Fruit fly (Drosophila melanogaster) whole organism, prepupa: ENCODE results near the gene dos.
A peak's percentile ranks its signal among the peaks of the same experiment; 100 is the strongest.

Experiments
- Blimp-1 ChIP-seq: fragments of 200-800 bp; sonication (Bioruptor generic); optimal IDR thresholded peaks from 3 replicates; lab custom pipeline; 2017; ENCODE audit warnings: missing biosample characterization, missing genetic modification characterization, mild to moderate bottlenecking, moderate library complexity, missing genetic modification reagents
- CG10631 ChIP-seq: fragments of 200-800 bp; sonication (Bioruptor generic); optimal IDR thresholded peaks from 2 replicates; lab custom pipeline; 2016; ENCODE audit warnings: missing biosample characterization, missing genetic modification characterization
- CG10669 ChIP-seq: fragments of 200-800 bp; sonication (Bioruptor generic); optimal IDR thresholded peaks from 3 replicates; lab custom pipeline; 2018; ENCODE audit warnings: missing biosample characterization, mild to moderate bottlenecking, missing genetic modification characterization, moderate library complexity
- CG11294 ChIP-seq: fragments of 200-800 bp; sonication (Bioruptor generic); IDR thresholded peaks from 2 replicates; pipeline ENCODE4 v1.3.6; 2022; ENCODE audit warnings: missing biosample characterization, missing genetic modification characterization
- CG11762 ChIP-seq: fragments of 200-800 bp; sonication (Bioruptor generic); optimal IDR thresholded peaks from 3 replicates; lab custom pipeline; 2016; ENCODE audit warnings: missing biosample characterization, missing genetic modification characterization; ENCODE audit not compliant: insufficient read depth
- CG11902 ChIP-seq: fragments of 200-800 bp; sonication (Bioruptor generic); optimal IDR thresholded peaks from 3 replicates; lab custom pipeline; 2016; ENCODE audit warnings: missing biosample characterization, missing genetic modification characterization
- CG15336 ChIP-seq: fragments of 200-800 bp; sonication (Bioruptor generic); IDR thresholded peaks from 2 replicates; pipeline ENCODE4 v1.3.6; 2022; ENCODE audit warnings: missing biosample characterization, missing genetic modification characterization
- CG1621 ChIP-seq: fragments of 200-800 bp; sonication (Bioruptor generic); optimal IDR thresholded peaks from 3 replicates; lab custom pipeline; 2018; ENCODE audit warnings: missing biosample characterization, mild to moderate bottlenecking, missing genetic modification characterization
- CG3032 ChIP-seq: fragments of 200-800 bp; optimal IDR thresholded peaks from 2 replicates; lab custom pipeline; 2019; ENCODE audit warnings: missing biosample characterization, mild to moderate bottlenecking, missing genetic modification characterization, moderate library complexity
- CG31627 ChIP-seq: fragments of 200-800 bp; sonication (Bioruptor generic); optimal IDR thresholded peaks from 3 replicates; lab custom pipeline; 2016; ENCODE audit warnings: missing biosample characterization, missing genetic modification characterization
- CG32006 ChIP-seq: fragments of 200-800 bp; sonication (Bioruptor generic); optimal IDR thresholded peaks from 3 replicates; lab custom pipeline; 2017; ENCODE audit warnings: missing biosample characterization, mild to moderate bottlenecking, missing genetic modification characterization
- CG3919 ChIP-seq: fragments of 200-800 bp; sonication (Bioruptor generic); optimal IDR thresholded peaks from 3 replicates; lab custom pipeline; 2016; ENCODE audit warnings: missing biosample characterization, missing genetic modification characterization
- CG4318 ChIP-seq: fragments of 200-800 bp; sonication (Bioruptor generic); optimal IDR thresholded peaks from 3 replicates; lab custom pipeline; 2017; ENCODE audit warnings: missing biosample characterization, mild to moderate bottlenecking, missing genetic modification characterization
- CG6276 ChIP-seq: fragments of 200-800 bp; sonication (Bioruptor generic); optimal IDR thresholded peaks from 2 replicates; lab custom pipeline; 2017; ENCODE audit warnings: missing biosample characterization, mild to moderate bottlenecking, missing genetic modification characterization
- CG6792 ChIP-seq: fragments of 200-800 bp; sonication (Bioruptor generic); optimal IDR thresholded peaks from 3 replicates; lab custom pipeline; 2016; ENCODE audit warnings: missing biosample characterization, missing genetic modification characterization
- CG6808 ChIP-seq: fragments of 200-800 bp; sonication (Bioruptor generic); optimal IDR thresholded peaks from 3 replicates; lab custom pipeline; 2017; ENCODE audit warnings: missing biosample characterization, missing genetic modification characterization, mild to moderate bottlenecking, moderate library complexity, missing genetic modification reagents
- CG6854 ChIP-seq: fragments of 200-800 bp; sonication (Bioruptor generic); optimal IDR thresholded peaks from 2 replicates; lab custom pipeline; 2017; ENCODE audit warnings: missing biosample characterization, mild to moderate bottlenecking, missing genetic modification characterization
- CG7368 ChIP-seq: fragments of 200-800 bp; sonication (Bioruptor generic); optimal IDR thresholded peaks from 3 replicates; lab custom pipeline; 2016; ENCODE audit warnings: missing biosample characterization, missing genetic modification characterization
- CG8119 ChIP-seq: fragments of 200-800 bp; sonication (Bioruptor generic); IDR thresholded peaks from 3 replicates; pipeline ENCODE4 v1.3.6; 2022; ENCODE audit warnings: missing biosample characterization, missing genetic modification characterization
- CG8319 ChIP-seq: fragments of 200-800 bp; sonication (Bioruptor generic); optimal IDR thresholded peaks from 3 replicates; lab custom pipeline; 2016; ENCODE audit warnings: missing biosample characterization, missing genetic modification characterization
- CG8632 ChIP-seq: fragments of 200-800 bp; sonication (Bioruptor generic); optimal IDR thresholded peaks from 3 replicates; lab custom pipeline; 2016; ENCODE audit warnings: missing biosample characterization, missing genetic modification characterization
- CG9139 ChIP-seq: fragments of 200-800 bp; sonication (Bioruptor generic); optimal IDR thresholded peaks from 3 replicates; lab custom pipeline; 2017; ENCODE audit warnings: missing biosample characterization, mild to moderate bottlenecking, missing genetic modification characterization
- Eip75B ChIP-seq: fragments of 200-800 bp; sonication (Bioruptor generic); optimal IDR thresholded peaks from 3 replicates; lab custom pipeline; 2016; ENCODE audit warnings: missing biosample characterization, missing genetic modification characterization
- Eip78C ChIP-seq: fragments of 200-800 bp; sonication (Bioruptor generic); peaks from one replicate; lab custom pipeline; 2016; ENCODE audit warnings: missing biosample characterization, missing genetic modification characterization
- Ets21C ChIP-seq: fragments of 200-800 bp; sonication (Bioruptor generic); optimal IDR thresholded peaks from 3 replicates; lab custom pipeline; 2016; ENCODE audit warnings: missing biosample characterization, missing genetic modification characterization
- Ets96B ChIP-seq: fragments of 200-800 bp; optimal IDR thresholded peaks from 2 replicates; lab custom pipeline; 2019; ENCODE audit warnings: missing biosample characterization, mild to moderate bottlenecking, missing genetic modification characterization, moderate library complexity
- Gug ChIP-seq: fragments of 200-800 bp; sonication (Bioruptor generic); IDR thresholded peaks from 2 replicates; pipeline ENCODE4 v1.3.6; 2022; ENCODE audit warnings: missing biosample characterization, missing genetic modification characterization
- Hr38 ChIP-seq: sonication (Bioruptor generic); optimal IDR thresholded peaks from 2 replicates; lab custom pipeline; 2016; ENCODE audit warnings: missing biosample characterization, missing genetic modification characterization
- Hr39 ChIP-seq: fragments of 200-800 bp; sonication (Bioruptor generic); optimal IDR thresholded peaks from 2 replicates; lab custom pipeline; 2016; ENCODE audit warnings: missing biosample characterization, missing genetic modification characterization
- Hr4 ChIP-seq: fragments of 200-800 bp; sonication (Bioruptor generic); optimal IDR thresholded peaks from 3 replicates; lab custom pipeline; 2016; ENCODE audit warnings: missing biosample characterization, missing genetic modification characterization
- Lpt ChIP-seq: fragments of 200-800 bp; sonication (Bioruptor generic); optimal IDR thresholded peaks from 3 replicates; lab custom pipeline; 2016; ENCODE audit warnings: missing biosample characterization, missing genetic modification characterization
- Met ChIP-seq: fragments of 200-800 bp; sonication (Bioruptor generic); optimal IDR thresholded peaks from 3 replicates; lab custom pipeline; 2016; ENCODE audit warnings: missing biosample characterization, missing genetic modification characterization
- Smox ChIP-seq: fragments of 200-800 bp; sonication (Bioruptor generic); optimal IDR thresholded peaks from 3 replicates; lab custom pipeline; 2016; ENCODE audit warnings: missing biosample characterization, missing genetic modification characterization
- Sox102F ChIP-seq: fragments of 200-800 bp; sonication (Bioruptor generic); optimal IDR thresholded peaks from 2 replicates; lab custom pipeline; 2016; ENCODE audit warnings: missing biosample characterization, mild to moderate bottlenecking, missing genetic modification characterization
- Sox14 ChIP-seq: fragments of 200-800 bp; sonication (Bioruptor generic); optimal IDR thresholded peaks from 3 replicates; lab custom pipeline; 2016; ENCODE audit warnings: missing biosample characterization, missing genetic modification characterization
- Sox15 ChIP-seq: fragments of 200-800 bp; sonication (Bioruptor generic); optimal IDR thresholded peaks from 3 replicates; lab custom pipeline; 2016; ENCODE audit warnings: missing biosample characterization, missing genetic modification characterization
- achi ChIP-seq: fragments of 200-800 bp; sonication (Bioruptor generic); optimal IDR thresholded peaks from 3 replicates; lab custom pipeline; 2016; ENCODE audit warnings: missing biosample characterization, missing genetic modification characterization
- acj6 ChIP-seq: fragments of 200-800 bp; sonication (Bioruptor generic); optimal IDR thresholded peaks from 3 replicates; lab custom pipeline; 2016; ENCODE audit warnings: missing biosample characterization, missing genetic modification characterization
- cyc ChIP-seq: fragments of 200-800 bp; sonication (Bioruptor generic); optimal IDR thresholded peaks from 3 replicates; lab custom pipeline; 2016; ENCODE audit warnings: missing biosample characterization, missing genetic modification characterization
- eg ChIP-seq: fragments of 200-800 bp; sonication (Bioruptor generic); IDR thresholded peaks from 3 replicates; pipeline ENCODE4 v1.3.6; 2022; ENCODE audit warnings: missing biosample characterization, missing genetic modification characterization
- esn ChIP-seq: fragments of 200-800 bp; sonication (Bioruptor generic); optimal IDR thresholded peaks from 2 replicates; lab custom pipeline; 2016; ENCODE audit warnings: missing biosample characterization, mild to moderate bottlenecking, missing genetic modification characterization, moderate library complexity
- fd59A ChIP-seq: fragments of 200-800 bp; sonication (Bioruptor generic); optimal IDR thresholded peaks from 2 replicates; lab custom pipeline; 2017; ENCODE audit warnings: missing biosample characterization, mild to moderate bottlenecking, missing genetic modification characterization, missing genetic modification reagents
- fd85E ChIP-seq: fragments of 200-800 bp; sonication (Bioruptor generic); optimal IDR thresholded peaks from 3 replicates; lab custom pipeline; 2016; ENCODE audit warnings: missing biosample characterization, missing genetic modification characterization
- fkh ChIP-seq: fragments of 200-800 bp; sonication (Bioruptor generic); optimal IDR thresholded peaks from 3 replicates; lab custom pipeline; 2017; ENCODE audit warnings: missing biosample characterization, mild to moderate bottlenecking, missing genetic modification characterization, moderate library complexity
- pdm3 ChIP-seq: fragments of 200-800 bp; sonication (Bioruptor generic); optimal IDR thresholded peaks from 3 replicates; lab custom pipeline; 2016; ENCODE audit warnings: missing biosample characterization, missing genetic modification characterization
- spab ChIP-seq: fragments of 200-800 bp; sonication (Bioruptor generic); optimal IDR thresholded peaks from 2 replicates; lab custom pipeline; 2017; ENCODE audit warnings: missing biosample characterization, mild to moderate bottlenecking, missing genetic modification characterization, missing genetic modification reagents
- ss ChIP-seq, 2 experiments: fragments of 200-800 bp; sonication (Bioruptor generic); optimal IDR thresholded peaks; 2 replicates in 1 of 2; 3 replicates in 1 of 2; lab custom pipeline; 2017 to 2018; ENCODE audit warnings: mild to moderate bottlenecking in 2 of 2, missing biosample characterization in 2 of 2, missing genetic modification characterization in 2 of 2, moderate library complexity in 1 of 2
- svp ChIP-seq: fragments of 200-800 bp; sonication (Bioruptor generic); peaks from one replicate; lab custom pipeline; 2016; ENCODE audit warnings: missing biosample characterization, missing genetic modification characterization
- topi ChIP-seq: fragments of 200-800 bp; sonication (Bioruptor generic); optimal IDR thresholded peaks from 3 replicates; lab custom pipeline; 2016; ENCODE audit warnings: missing biosample characterization, missing genetic modification characterization
- vri ChIP-seq: fragments of 200-800 bp; sonication (Bioruptor generic); optimal IDR thresholded peaks from 3 replicates; lab custom pipeline; 2016; ENCODE audit warnings: missing biosample characterization, mild to moderate bottlenecking, missing genetic modification characterization

dos gene

DNA sequence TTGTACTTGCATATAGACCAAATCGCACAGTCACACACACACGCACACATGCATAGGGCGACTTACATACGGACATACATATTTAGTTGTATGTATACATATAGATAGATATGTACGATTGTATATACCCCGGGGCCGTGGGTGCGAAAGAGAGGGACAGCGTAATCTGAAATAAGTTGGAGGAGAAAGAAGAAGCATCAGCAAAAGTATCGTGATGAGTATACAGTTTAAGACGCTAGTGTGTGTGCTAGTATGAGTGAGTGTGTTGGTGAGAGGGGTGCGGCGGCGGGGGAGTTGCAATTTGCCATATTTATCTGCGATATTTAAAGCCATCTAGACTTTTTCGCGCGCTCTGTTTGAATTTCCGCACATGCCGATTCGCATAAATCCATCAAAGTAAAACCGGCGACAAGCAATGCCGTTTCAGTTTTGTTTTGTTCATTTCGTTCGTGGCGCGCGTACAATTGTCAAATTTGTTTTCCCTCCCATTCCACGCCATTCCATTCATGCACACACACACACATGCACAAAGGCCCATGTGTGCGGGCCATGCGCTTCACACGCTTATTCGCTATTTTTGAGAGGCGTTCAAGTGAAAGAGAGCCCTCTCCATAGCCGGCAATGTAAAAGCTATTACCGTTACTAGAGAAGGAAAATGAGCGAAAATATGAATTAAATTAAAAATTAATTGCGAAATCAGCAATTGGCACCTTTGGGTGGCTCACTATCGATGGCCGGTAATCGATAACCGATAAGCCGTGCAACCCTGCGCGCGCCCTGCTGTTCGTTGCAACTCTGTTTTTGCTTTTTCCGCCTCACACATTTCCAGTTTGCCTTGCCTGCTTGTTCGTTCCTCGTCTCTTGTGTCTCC is 46.0 kb downstream of the dos start:
- TF ChIP-seq Eip75B (GFP tag; lab: Kevin White, UChicago) (peak; percentile 80), ss (GFP tag; optimal IDR thresholded peaks at IDR 0.05; lab: Kevin White, UChicago) (peak; percentile 46 to 79), Eip78C (GFP tag; lab: Kevin White, UChicago) (peak; percentile 94), CG31627 (GFP tag; lab: Kevin White, UChicago) (peak; percentile 82), achi (GFP tag; lab: Kevin White, UChicago) (peak; percentile 76), topi (GFP tag; lab: Kevin White, UChicago) (peak; percentile 87), Lpt (GFP tag; lab: Kevin White, UChicago) (no peak), CG8319 (GFP tag; lab: Kevin White, UChicago) (peak; percentile 68), fd85E (peak; percentile 64), CG3919 (peak; percentile 83), Hr38 (no peak), Blimp-1 (peak; percentile 67), fd59A (GFP tag; lab: Kevin White, UChicago) (peak; percentile 52), Ets21C (GFP tag; lab: Kevin White, UChicago) (peak; percentile 68), Sox102F (GFP tag; lab: Kevin White, UChicago) (peak; percentile 86), CG11294 (GFP tag; lab: Robert Waterston, UW) (no peak), spab (GFP tag; lab: Kevin White, UChicago) (peak; percentile 16), fkh (GFP tag; lab: Kevin White, UChicago) (peak; percentile 79), CG32006 (GFP tag; lab: Kevin White, UChicago) (peak; percentile 34), pdm3 (peak; percentile 77), CG9139 (peak; percentile 73), svp (GFP tag; lab: Kevin White, UChicago) (peak; percentile 81), Hr4 (GFP tag; lab: Kevin White, UChicago) (peak; percentile 58), Sox14 (peak; percentile 76), esn (GFP tag; lab: Kevin White, UChicago) (peak; percentile 88), acj6 (GFP tag; lab: Kevin White, UChicago) (peak; percentile 81), CG1621 (peak; percentile 68), CG8119 (GFP tag; lab: Robert Waterston, UW) (no peak), eg (GFP tag; lab: Robert Waterston, UW) (peak; percentile 81), CG8632 (GFP tag; lab: Kevin White, UChicago) (peak; percentile 67), CG11762 (GFP tag; lab: Kevin White, UChicago) (peak; percentile 46), Hr39 (peak; percentile 67), CG4318 (GFP tag; lab: Kevin White, UChicago) (no peak), CG15336 (0 out of 2 replicates have a peak, but pooled peaks have one; percentile 10), CG6854 (GFP tag; lab: Kevin White, UChicago) (peak; percentile 87), Met (GFP tag; lab: Kevin White, UChicago) (peak; percentile 87), cyc (GFP tag; lab: Kevin White, UChicago) (peak; percentile 77), vri (GFP tag; lab: Kevin White, UChicago) (peak; percentile 83), Gug (GFP tag; lab: Robert Waterston, UW) (peak; percentile 23; the same call in 1 of the 2 replicates), CG10631 (GFP tag; lab: Kevin White, UChicago) (peak; percentile 38), CG6276 (no peak), CG10669 (peak; percentile 59), Ets96B (tag; lab: Kevin White, UChicago) (peak; percentile 8), Smox (peak; percentile 78), CG3032 (peak; percentile 48), CG6808 (GFP tag; lab: Kevin White, UChicago) (peak; percentile 85), Sox15 (peak; percentile 9), CG7368 (peak; percentile 61), CG11902 (no peak), CG6792 (peak; percentile 63)
